Worm (Caenorhabditis elegans): ENCODE results near the gene F46F2.3.

ce11 chrX:15262875-15263274, 2.8 kb upstream of the F46F2.3 start:
- TF ChIP-seq ztf-11 (tag; optimal IDR thresholded peaks at IDR 0.05) = no peak
- TF ChIP-seq nhr-12 (tag; optimal IDR thresholded peaks at IDR 0.05) = no peak
- TF ChIP-seq mep-1 (tag; optimal IDR thresholded peaks at IDR 0.05) = no peak
- no peak for TF ChIP-seq mab-5 (tag; optimal IDR thresholded peaks at IDR 0.05)
- TF ChIP-seq elt-3 (tag; optimal IDR thresholded peaks at IDR 0.05) = no peak
- no peak for TF ChIP-seq cnd-1 (tag; optimal IDR thresholded peaks at IDR 0.05)
- no peak for TF ChIP-seq nhr-237 (tag; optimal IDR thresholded peaks at IDR 0.05)
- TF ChIP-seq lin-13 (tag; optimal IDR thresholded peaks at IDR 0.05) = no peak
- TF ChIP-seq unc-62 (GFP tag; optimal IDR thresholded peaks at IDR 0.05) = no peak
